Fruit fly (Drosophila melanogaster): ENCODE results near the gene Efa6.

DNA sequence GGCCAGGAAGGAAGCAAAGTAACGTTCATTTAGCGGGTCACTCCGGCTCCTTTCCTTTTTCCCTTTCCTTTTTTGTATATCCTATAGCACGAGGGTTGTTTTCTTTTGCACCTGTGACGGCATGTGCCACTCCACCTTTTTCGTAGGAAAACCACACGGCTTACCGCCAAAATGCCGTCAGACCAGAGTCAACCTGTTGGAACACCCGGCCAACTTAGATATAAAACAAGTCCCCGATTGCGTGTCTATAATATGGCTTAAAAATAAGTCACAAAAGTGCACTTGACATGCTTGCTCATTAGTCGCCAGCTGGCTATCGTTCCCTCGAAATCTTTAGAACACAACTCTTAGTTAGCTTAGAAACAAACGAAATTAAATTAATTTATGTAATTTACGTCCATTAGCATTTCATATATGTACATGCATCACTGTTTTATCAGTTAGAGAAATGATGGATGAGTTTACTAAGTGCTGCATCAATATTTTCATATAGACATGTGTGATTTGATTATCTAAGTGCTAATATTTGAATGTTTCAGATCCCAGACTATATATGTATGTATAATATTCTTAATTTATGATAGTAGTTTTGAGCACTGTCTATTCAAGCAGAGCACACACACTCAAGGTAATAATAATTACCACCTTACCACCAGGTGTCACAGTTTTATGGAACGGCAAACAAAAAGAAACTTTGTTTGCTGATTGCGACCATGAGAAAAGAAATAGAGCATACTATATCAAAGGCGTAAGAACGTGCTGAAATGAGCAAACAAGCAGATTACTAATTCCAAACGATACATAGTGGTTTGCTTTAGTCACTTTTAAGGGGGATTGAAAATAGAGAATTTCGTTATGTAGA is 47.2 kb downstream of the Efa6 start:
- no peak for TF ChIP-seq CG14655 (GFP tag; optimal IDR thresholded peaks at IDR 0.05)
- no peak for TF ChIP-seq rn (GFP tag; IDR thresholded peaks at IDR 0.05)
- no peak for TF ChIP-seq CG4496 (GFP tag; IDR thresholded peaks at IDR 0.05)
- no peak for TF ChIP-seq fd96Ca (GFP tag; IDR thresholded peaks at IDR 0.05)
- no peak for TF ChIP-seq CG12605 (GFP tag; IDR thresholded peaks at IDR 0.05)
- TF ChIP-seq D1 (tag; optimal IDR thresholded peaks at IDR 0.05): no peak
- no peak for TF ChIP-seq gl (tag; optimal IDR thresholded peaks at IDR 0.05)
- no peak for TF ChIP-seq CG10348 (GFP tag; IDR thresholded peaks at IDR 0.05)
- no peak for TF ChIP-seq Pif1A (GFP tag; optimal IDR thresholded peaks at IDR 0.05)
- no peak for TF ChIP-seq CG32121 (GFP tag; IDR thresholded peaks at IDR 0.05)
- no peak for TF ChIP-seq Pif1B (GFP tag; optimal IDR thresholded peaks at IDR 0.05)
- TF ChIP-seq CG8301 (tag; optimal IDR thresholded peaks at IDR 0.05): no peak

Measured in whole organism, pupa.